Fruit fly (Drosophila melanogaster) whole organism, prepupa: ENCODE data around the gene mRpL22.

Experiments used
- Blimp-1 ChIP-seq: fragments of 200-800 bp; sonication (Bioruptor generic); optimal IDR thresholded peaks from 3 replicates; lab custom pipeline; 2017; ENCODE audit warnings: missing biosample characterization, missing genetic modification characterization, mild to moderate bottlenecking, moderate library complexity, missing genetic modification reagents
- CG10631 ChIP-seq: fragments of 200-800 bp; sonication (Bioruptor generic); optimal IDR thresholded peaks from 2 replicates; lab custom pipeline; 2016; ENCODE audit warnings: missing biosample characterization, missing genetic modification characterization
- CG11294 ChIP-seq: fragments of 200-800 bp; sonication (Bioruptor generic); IDR thresholded peaks from 2 replicates; pipeline ENCODE4 v1.3.6; 2022; ENCODE audit warnings: missing biosample characterization, missing genetic modification characterization
- CG11762 ChIP-seq: fragments of 200-800 bp; sonication (Bioruptor generic); optimal IDR thresholded peaks from 3 replicates; lab custom pipeline; 2016; ENCODE audit warnings: missing biosample characterization, missing genetic modification characterization; ENCODE audit not compliant: insufficient read depth
- CG1621 ChIP-seq: fragments of 200-800 bp; sonication (Bioruptor generic); optimal IDR thresholded peaks from 3 replicates; lab custom pipeline; 2018; ENCODE audit warnings: missing biosample characterization, mild to moderate bottlenecking, missing genetic modification characterization
- CG16779 ChIP-seq: fragments of 200-800 bp; sonication (Bioruptor generic); optimal IDR thresholded peaks from 3 replicates; lab custom pipeline; 2017; ENCODE audit warnings: missing biosample characterization, mild to moderate bottlenecking, missing genetic modification characterization
- CG3919 ChIP-seq: fragments of 200-800 bp; sonication (Bioruptor generic); optimal IDR thresholded peaks from 3 replicates; lab custom pipeline; 2016; ENCODE audit warnings: missing biosample characterization, missing genetic modification characterization
- CG4318 ChIP-seq: fragments of 200-800 bp; sonication (Bioruptor generic); optimal IDR thresholded peaks from 3 replicates; lab custom pipeline; 2017; ENCODE audit warnings: missing biosample characterization, mild to moderate bottlenecking, missing genetic modification characterization
- CG6163 ChIP-seq: fragments of 200-800 bp; sonication (Bioruptor generic); IDR thresholded peaks from 3 replicates; pipeline ENCODE4 v1.3.6; 2022; ENCODE audit warnings: missing biosample characterization, missing genetic modification characterization
- CG6792 ChIP-seq: fragments of 200-800 bp; sonication (Bioruptor generic); optimal IDR thresholded peaks from 3 replicates; lab custom pipeline; 2016; ENCODE audit warnings: missing biosample characterization, missing genetic modification characterization
- CG6808 ChIP-seq: fragments of 200-800 bp; sonication (Bioruptor generic); optimal IDR thresholded peaks from 3 replicates; lab custom pipeline; 2017; ENCODE audit warnings: missing biosample characterization, missing genetic modification characterization, mild to moderate bottlenecking, moderate library complexity, missing genetic modification reagents
- CG8119 ChIP-seq: fragments of 200-800 bp; sonication (Bioruptor generic); IDR thresholded peaks from 3 replicates; pipeline ENCODE4 v1.3.6; 2022; ENCODE audit warnings: missing biosample characterization, missing genetic modification characterization
- CG8632 ChIP-seq: fragments of 200-800 bp; sonication (Bioruptor generic); optimal IDR thresholded peaks from 3 replicates; lab custom pipeline; 2016; ENCODE audit warnings: missing biosample characterization, missing genetic modification characterization
- Eip75B ChIP-seq: fragments of 200-800 bp; sonication (Bioruptor generic); optimal IDR thresholded peaks from 3 replicates; lab custom pipeline; 2016; ENCODE audit warnings: missing biosample characterization, missing genetic modification characterization
- Eip78C ChIP-seq: fragments of 200-800 bp; sonication (Bioruptor generic); peaks from one replicate; lab custom pipeline; 2016; ENCODE audit warnings: missing biosample characterization, missing genetic modification characterization
- Eip93F ChIP-seq: fragments of 200-800 bp; sonication (Bioruptor generic); optimal IDR thresholded peaks from 2 replicates; lab custom pipeline; 2016; ENCODE audit warnings: missing biosample characterization, mild to moderate bottlenecking, missing genetic modification characterization
- Ets21C ChIP-seq: fragments of 200-800 bp; sonication (Bioruptor generic); optimal IDR thresholded peaks from 3 replicates; lab custom pipeline; 2016; ENCODE audit warnings: missing biosample characterization, missing genetic modification characterization
- Ets96B ChIP-seq: fragments of 200-800 bp; optimal IDR thresholded peaks from 2 replicates; lab custom pipeline; 2019; ENCODE audit warnings: missing biosample characterization, mild to moderate bottlenecking, missing genetic modification characterization, moderate library complexity
- Gug ChIP-seq: fragments of 200-800 bp; sonication (Bioruptor generic); IDR thresholded peaks from 2 replicates; pipeline ENCODE4 v1.3.6; 2022; ENCODE audit warnings: missing biosample characterization, missing genetic modification characterization
- Hr38 ChIP-seq: sonication (Bioruptor generic); optimal IDR thresholded peaks from 2 replicates; lab custom pipeline; 2016; ENCODE audit warnings: missing biosample characterization, missing genetic modification characterization
- OdsH ChIP-seq: fragments of 200-800 bp; sonication (Bioruptor generic); optimal IDR thresholded peaks from 3 replicates; lab custom pipeline; 2016; ENCODE audit warnings: missing biosample characterization, missing genetic modification characterization
- Smox ChIP-seq: fragments of 200-800 bp; sonication (Bioruptor generic); optimal IDR thresholded peaks from 3 replicates; lab custom pipeline; 2016; ENCODE audit warnings: missing biosample characterization, missing genetic modification characterization
- Sox14 ChIP-seq: fragments of 200-800 bp; sonication (Bioruptor generic); optimal IDR thresholded peaks from 3 replicates; lab custom pipeline; 2016; ENCODE audit warnings: missing biosample characterization, missing genetic modification characterization
- Sox15 ChIP-seq: fragments of 200-800 bp; sonication (Bioruptor generic); optimal IDR thresholded peaks from 3 replicates; lab custom pipeline; 2016; ENCODE audit warnings: missing biosample characterization, missing genetic modification characterization
- achi ChIP-seq: fragments of 200-800 bp; sonication (Bioruptor generic); optimal IDR thresholded peaks from 3 replicates; lab custom pipeline; 2016; ENCODE audit warnings: missing biosample characterization, missing genetic modification characterization
- acj6 ChIP-seq: fragments of 200-800 bp; sonication (Bioruptor generic); optimal IDR thresholded peaks from 3 replicates; lab custom pipeline; 2016; ENCODE audit warnings: missing biosample characterization, missing genetic modification characterization
- cyc ChIP-seq: fragments of 200-800 bp; sonication (Bioruptor generic); optimal IDR thresholded peaks from 3 replicates; lab custom pipeline; 2016; ENCODE audit warnings: missing biosample characterization, missing genetic modification characterization
- dsx ChIP-seq: fragments of 200-800 bp; optimal IDR thresholded peaks from 3 replicates; lab custom pipeline; 2019; ENCODE audit warnings: missing biosample characterization, mild to moderate bottlenecking, missing genetic modification characterization, moderate library complexity; ENCODE audit not compliant: poor library complexity, severe bottlenecking
- eg ChIP-seq: fragments of 200-800 bp; sonication (Bioruptor generic); IDR thresholded peaks from 3 replicates; pipeline ENCODE4 v1.3.6; 2022; ENCODE audit warnings: missing biosample characterization, missing genetic modification characterization
- esn ChIP-seq: fragments of 200-800 bp; sonication (Bioruptor generic); optimal IDR thresholded peaks from 2 replicates; lab custom pipeline; 2016; ENCODE audit warnings: missing biosample characterization, mild to moderate bottlenecking, missing genetic modification characterization, moderate library complexity
- fkh ChIP-seq: fragments of 200-800 bp; sonication (Bioruptor generic); optimal IDR thresholded peaks from 3 replicates; lab custom pipeline; 2017; ENCODE audit warnings: missing biosample characterization, mild to moderate bottlenecking, missing genetic modification characterization, moderate library complexity
- pdm3 ChIP-seq: fragments of 200-800 bp; sonication (Bioruptor generic); optimal IDR thresholded peaks from 3 replicates; lab custom pipeline; 2016; ENCODE audit warnings: missing biosample characterization, missing genetic modification characterization
- svp ChIP-seq: fragments of 200-800 bp; sonication (Bioruptor generic); peaks from one replicate; lab custom pipeline; 2016; ENCODE audit warnings: missing biosample characterization, missing genetic modification characterization
- topi ChIP-seq: fragments of 200-800 bp; sonication (Bioruptor generic); optimal IDR thresholded peaks from 3 replicates; lab custom pipeline; 2016; ENCODE audit warnings: missing biosample characterization, missing genetic modification characterization

The mRpL22 gene

DNA sequence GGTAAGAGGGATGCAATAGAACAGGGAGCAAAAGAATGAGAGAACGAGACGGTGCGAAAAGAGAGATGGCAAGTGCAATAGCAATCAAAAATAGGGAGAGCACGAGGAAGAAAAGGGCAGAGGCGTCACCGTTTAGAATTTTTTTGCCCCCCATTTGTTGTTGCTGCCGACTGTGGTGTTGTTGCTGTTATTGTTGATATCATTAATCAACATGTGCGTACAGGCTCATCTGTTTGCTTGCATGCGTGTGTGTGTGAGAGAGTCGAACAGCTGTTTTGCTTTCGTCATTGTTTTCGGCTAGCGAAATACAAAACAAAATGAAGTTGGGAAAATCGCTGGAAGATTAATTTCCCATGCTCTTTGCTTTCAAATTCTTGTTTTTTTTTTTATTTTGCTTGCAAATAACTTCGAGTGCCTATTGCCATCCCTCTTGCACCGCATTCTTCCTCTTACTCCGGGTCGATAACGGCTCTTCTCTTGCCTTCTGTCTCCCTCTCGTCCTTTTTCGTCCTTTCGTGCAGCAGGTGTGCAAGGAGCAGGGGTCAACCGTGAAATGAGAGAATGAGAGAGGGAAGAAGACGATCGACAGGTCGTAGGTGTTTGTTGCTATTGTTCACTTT lies 9.5 kb downstream of the mRpL22 start:
- TF ChIP-seq Eip78C (GFP tag; lab: Kevin White, UChicago) (peak; percentile 42), pdm3 (GFP tag; lab: Kevin White, UChicago) (no peak), Gug (no peak), achi (GFP tag; lab: Kevin White, UChicago) (no peak), Eip75B (GFP tag; lab: Kevin White, UChicago) (no peak), CG6808 (GFP tag; lab: Kevin White, UChicago) (no peak), CG11762 (no peak), acj6 (GFP tag; lab: Kevin White, UChicago) (no peak), Smox (no peak), CG4318 (GFP tag; lab: Kevin White, UChicago) (no peak), CG6163 (GFP tag; lab: Robert Waterston, UW) (0 out of 3 replicates have a peak, but pooled peaks have one; percentile 7), eg (GFP tag; lab: Robert Waterston, UW) (no peak), cyc (GFP tag; lab: Kevin White, UChicago) (no peak), Hr38 (GFP tag; lab: Kevin White, UChicago) (no peak), Ets96B (tag; lab: Kevin White, UChicago) (no peak), Ets21C (GFP tag; lab: Kevin White, UChicago) (no peak), topi (GFP tag; lab: Kevin White, UChicago) (no peak), CG1621 (tag; lab: Kevin White, UChicago) (no peak), fkh (GFP tag; lab: Kevin White, UChicago) (peak; percentile 41)

DNA sequence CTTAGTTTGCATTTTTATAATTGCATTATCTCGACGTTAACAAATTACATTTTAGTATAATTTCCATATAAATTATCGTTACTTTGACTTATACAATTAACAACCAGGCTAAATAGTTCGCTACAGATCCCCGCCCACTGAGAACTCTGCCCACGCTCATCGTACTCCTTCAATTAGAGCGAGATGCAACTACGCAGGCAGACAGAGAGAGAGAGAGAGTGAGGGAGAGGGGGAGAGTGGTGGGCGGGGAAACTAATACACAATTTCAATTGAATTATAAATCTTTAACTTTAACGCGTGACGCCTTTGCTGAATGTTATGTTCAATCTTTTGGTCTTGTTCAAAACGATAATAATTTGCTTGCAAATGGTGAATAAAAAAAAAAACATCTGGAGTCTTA lies 14.4 kb downstream of the mRpL22 start:
- TF ChIP-seq Eip93F (no peak), dsx (no peak), topi (GFP tag; lab: Kevin White, UChicago) (no peak), Sox15 (GFP tag; lab: Kevin White, UChicago) (no peak), Eip78C (GFP tag; lab: Kevin White, UChicago) (no peak), Gug (no peak), Hr38 (GFP tag; lab: Kevin White, UChicago) (no peak), CG3919 (GFP tag; lab: Kevin White, UChicago) (no peak), OdsH (no peak), Blimp-1 (no peak), CG11762 (no peak), CG16779 (tag; lab: Kevin White, UChicago) (no peak), CG8632 (GFP tag; lab: Kevin White, UChicago) (no peak), acj6 (GFP tag; lab: Kevin White, UChicago) (no peak), svp (GFP tag; lab: Kevin White, UChicago) (no peak), CG10631 (GFP tag; lab: Kevin White, UChicago) (no peak), CG11294 (GFP tag; lab: Robert Waterston, UW) (no peak)

DNA sequence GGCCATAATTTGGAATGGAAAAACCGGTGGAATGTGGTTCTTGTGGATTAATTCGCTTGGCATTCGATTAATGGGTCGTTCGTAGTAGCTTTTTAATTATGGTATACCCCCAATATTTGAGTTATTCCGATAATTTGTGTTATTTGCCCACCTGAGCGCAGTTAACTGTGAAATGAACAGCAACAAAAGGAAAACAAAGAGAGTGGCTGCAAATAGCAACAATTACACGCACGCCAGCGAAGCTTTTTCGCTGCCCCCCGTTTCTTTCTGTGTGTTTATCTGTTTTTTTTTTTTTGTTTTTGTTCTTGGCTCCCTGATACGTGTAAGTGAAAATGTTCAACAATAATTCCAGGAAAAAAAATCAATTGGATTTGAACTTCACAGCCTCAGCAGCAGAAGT lies 16.2 kb downstream of the mRpL22 start:
- peak; percentile 74 for TF ChIP-seq Sox14 (GFP tag; lab: Kevin White, UChicago)
- TF ChIP-seq Smox, result no peak
- peak; percentile 14 for TF ChIP-seq esn (GFP tag; lab: Kevin White, UChicago)
- TF ChIP-seq Gug, result peak; percentile 10; the same call in 1 of the 2 replicates
- no peak for TF ChIP-seq CG6792 (GFP tag; lab: Kevin White, UChicago)
- peak; percentile 67 for TF ChIP-seq Eip78C (GFP tag; lab: Kevin White, UChicago)

DNA sequence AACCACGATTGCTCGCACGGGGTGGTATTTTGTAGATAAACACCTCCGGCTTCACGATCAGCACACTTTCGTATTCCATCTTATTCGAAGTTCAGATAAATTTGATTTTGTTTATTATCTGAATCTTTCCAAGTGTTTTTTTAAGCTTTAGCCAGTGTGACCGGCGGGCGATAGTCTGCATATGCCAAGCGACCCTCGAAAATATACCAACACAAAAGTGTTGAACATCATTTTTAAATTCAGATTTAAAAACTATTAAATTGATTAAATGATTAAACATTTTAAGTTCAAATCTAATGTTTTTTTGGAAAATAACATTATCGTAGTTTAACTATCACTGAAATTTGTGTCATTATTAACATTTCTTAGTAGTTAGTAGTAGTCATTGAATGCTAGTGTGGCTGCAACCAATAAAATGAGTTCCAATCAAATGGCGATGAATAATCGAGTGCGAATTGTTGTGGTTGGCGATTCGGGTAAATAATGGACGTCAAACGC lies 16.8 kb downstream of the mRpL22 start, which contains the start of the genes CG9132 and CG4789:
CG9132 (minus strand) TSS at position 181 of the 498 bp plus-strand sequence.
CG4789 (plus strand) TSS at position 401 of the 498 bp plus-strand sequence.
- 0 out of 2 replicates have a peak, but pooled peaks have one; percentile 0 for TF ChIP-seq Gug
- TF ChIP-seq CG8119 (GFP tag; lab: Robert Waterston, UW), result no peak
